Fruit fly (Drosophila melanogaster) whole organism, embryonic: Measurements from ENCODE around the gene GILT3.
A peak's percentile ranks its signal among the peaks of the same experiment; 100 is the strongest.

Experiments used
- Aef1 ChIP-seq: fragments of 200-800 bp; sonication (Bioruptor generic); IDR thresholded peaks from 3 replicates; pipeline ENCODE4 v1.3.6; 2022; ENCODE audit warnings: missing biosample characterization, missing genetic modification characterization
- B-H2 ChIP-seq: fragments of 200-800 bp; sonication (Bioruptor generic); optimal IDR thresholded peaks from 2 replicates; lab custom pipeline; 2018; ENCODE audit warnings: missing biosample characterization, mild to moderate bottlenecking, missing genetic modification characterization
- Bteb2 ChIP-seq: fragments of 200-800 bp; sonication (Bioruptor generic); optimal IDR thresholded peaks from 2 replicates; lab custom pipeline; 2016; ENCODE audit warnings: missing biosample characterization, missing genetic modification characterization
- CG10959 ChIP-seq: fragments of 200-800 bp; sonication (Bioruptor generic); IDR thresholded peaks from 2 replicates; pipeline ENCODE4 v1.3.6; 2022; ENCODE audit warnings: missing biosample characterization, missing genetic modification characterization
- CG11093 ChIP-seq: fragments of 200-800 bp; sonication (Bioruptor generic); IDR thresholded peaks from 3 replicates; pipeline ENCODE4 v1.3.6; 2022; ENCODE audit warnings: missing biosample characterization, missing genetic modification characterization
- CG11695 ChIP-seq: fragments of 200-800 bp; sonication (Bioruptor generic); IDR thresholded peaks from 3 replicates; pipeline ENCODE4 v1.3.6; 2022; ENCODE audit warnings: missing biosample characterization, missing genetic modification characterization
- CG16813 ChIP-seq: fragments of 200-800 bp; sonication (Bioruptor generic); IDR thresholded peaks from 3 replicates; pipeline ENCODE4 v1.3.6; 2022; ENCODE audit warnings: missing biosample characterization, missing genetic modification characterization; ENCODE audit not compliant: partially characterized antibody
- CG16815 ChIP-seq: fragments of 200-800 bp; sonication (Bioruptor generic); optimal IDR thresholded peaks from 3 replicates; lab custom pipeline; 2017; ENCODE audit warnings: missing biosample characterization, mild to moderate bottlenecking, missing genetic modification characterization
- CG17328 ChIP-seq: fragments of 200-800 bp; sonication (Bioruptor generic); IDR thresholded peaks from 2 replicates; pipeline ENCODE4 v1.3.6; 2022; ENCODE audit warnings: missing biosample characterization, missing genetic modification characterization
- CG17568 ChIP-seq: fragments of 200-800 bp; sonication (Bioruptor generic); optimal IDR thresholded peaks from 2 replicates; lab custom pipeline; 2018; ENCODE audit warnings: missing biosample characterization, mild to moderate bottlenecking, missing genetic modification characterization, moderate library complexity
- CG18764 ChIP-seq: fragments of 200-800 bp; sonication (Bioruptor generic); optimal IDR thresholded peaks from 3 replicates; lab custom pipeline; 2016; ENCODE audit warnings: missing biosample characterization, missing genetic modification characterization
- CG30431 ChIP-seq: fragments of 200-800 bp; sonication (Bioruptor generic); optimal IDR thresholded peaks from 2 replicates; lab custom pipeline; 2017; ENCODE audit warnings: missing biosample characterization, missing genetic modification characterization
- CG3065 ChIP-seq: fragments of 200-800 bp; sonication (Bioruptor generic); optimal IDR thresholded peaks from 2 replicates; lab custom pipeline; 2016; ENCODE audit warnings: missing biosample characterization, missing genetic modification characterization
- CG31441 ChIP-seq: fragments of 200-800 bp; sonication (Bioruptor generic); IDR thresholded peaks from 2 replicates; pipeline ENCODE4 v1.3.6; 2022; ENCODE audit warnings: missing biosample characterization, missing genetic modification characterization
- CG32767 ChIP-seq: fragments of 200-800 bp; sonication (Bioruptor generic); IDR thresholded peaks from 2 replicates; pipeline ENCODE4 v1.3.6; 2022; ENCODE audit warnings: missing biosample characterization, missing genetic modification characterization
- CG32772 ChIP-seq: fragments of 200-800 bp; sonication (Bioruptor generic); IDR thresholded peaks from 2 replicates; pipeline ENCODE4 v1.3.6; 2022; ENCODE audit warnings: missing biosample characterization, missing genetic modification characterization
- CG43689 ChIP-seq: fragments of 200-800 bp; sonication (Bioruptor generic); IDR thresholded peaks from 2 replicates; pipeline ENCODE4 v1.3.6; 2022; ENCODE audit warnings: missing biosample characterization, missing genetic modification characterization
- CG5180 ChIP-seq: fragments of 200-800 bp; sonication (Bioruptor generic); optimal IDR thresholded peaks from 3 replicates; lab custom pipeline; 2017; ENCODE audit warnings: missing biosample characterization, missing genetic modification characterization, mild to moderate bottlenecking, moderate library complexity, missing genetic modification reagents
- CG7372 ChIP-seq: fragments of 200-800 bp; sonication (Bioruptor generic); IDR thresholded peaks from 2 replicates; pipeline ENCODE4 v1.3.6; 2022; ENCODE audit warnings: missing biosample characterization, missing genetic modification characterization
- CG7745 ChIP-seq: fragments of 200-800 bp; sonication (Bioruptor generic); optimal IDR thresholded peaks from 2 replicates; lab custom pipeline; 2018; ENCODE audit warnings: missing biosample characterization, mild to moderate bottlenecking, missing genetic modification characterization, moderate library complexity
- CoRest ChIP-seq: fragments of 200-800 bp; sonication (Bioruptor generic); optimal IDR thresholded peaks from 3 replicates; lab custom pipeline; 2018; ENCODE audit warnings: missing biosample characterization, mild to moderate bottlenecking, missing genetic modification characterization, moderate library complexity
- E2f1 ChIP-seq: fragments of 200-800 bp; sonication (Bioruptor generic); IDR thresholded peaks from 2 replicates; pipeline ENCODE4 v1.3.6; 2022; ENCODE audit warnings: missing biosample characterization, missing genetic modification characterization
- Elba2 ChIP-seq: fragments of 200-800 bp; sonication (Bioruptor generic); optimal IDR thresholded peaks from 3 replicates; lab custom pipeline; 2016; ENCODE audit warnings: missing biosample characterization, missing genetic modification characterization
- Fer1 ChIP-seq: fragments of 200-800 bp; sonication (Bioruptor generic); optimal IDR thresholded peaks from 2 replicates; lab custom pipeline; 2017; ENCODE audit warnings: missing biosample characterization, mild to moderate bottlenecking, missing genetic modification characterization
- Fer2 ChIP-seq: fragments of 200-800 bp; sonication (Bioruptor generic); optimal IDR thresholded peaks from 2 replicates; lab custom pipeline; 2018; ENCODE audit warnings: missing biosample characterization, mild to moderate bottlenecking, missing genetic modification characterization, moderate library complexity
- Gsc ChIP-seq: fragments of 200-800 bp; sonication (Bioruptor generic); IDR thresholded peaks from 2 replicates; pipeline ENCODE4 v1.3.6; 2022; ENCODE audit warnings: missing biosample characterization, missing genetic modification characterization
- HLHmδ ChIP-seq: fragments of 200-800 bp; sonication (Bioruptor generic); optimal IDR thresholded peaks from 2 replicates; lab custom pipeline; 2018; ENCODE audit warnings: missing biosample characterization, mild to moderate bottlenecking, missing genetic modification characterization, moderate library complexity
- Hr39 ChIP-seq: fragments of >200 bp; optimal IDR thresholded peaks from 2 replicates; lab custom pipeline; 2017
- Hsf ChIP-seq: fragments of 200-800 bp; sonication (Bioruptor generic); optimal IDR thresholded peaks from 3 replicates; lab custom pipeline; 2016; ENCODE audit warnings: missing biosample characterization, missing genetic modification characterization
- Jarid2 ChIP-seq: fragments of 200-800 bp; sonication (Bioruptor generic); optimal IDR thresholded peaks from 3 replicates; lab custom pipeline; 2017; ENCODE audit warnings: mild to moderate bottlenecking, missing biosample characterization, missing genetic modification reagents, missing genetic modification characterization
- Kr ChIP-seq: fragments of 200-800 bp; sonication (Bioruptor generic); optimal IDR thresholded peaks from 2 replicates; lab custom pipeline; 2017; ENCODE audit warnings: missing biosample characterization, mild to moderate bottlenecking, missing genetic modification characterization
- Meics ChIP-seq: fragments of 200-800 bp; sonication (Bioruptor generic); optimal IDR thresholded peaks from 2 replicates; lab custom pipeline; 2017; ENCODE audit warnings: missing biosample characterization, mild to moderate bottlenecking, missing genetic modification characterization
- Pdp1 ChIP-seq, 2 experiments: fragments of 200-800 bp; sonication (Bioruptor generic); optimal IDR thresholded peaks; 3 replicates each; lab custom pipeline; 2016; ENCODE audit warnings: missing biosample characterization in 2 of 2, missing genetic modification characterization in 2 of 2, mild to moderate bottlenecking in 1 of 2, moderate library complexity in 1 of 2
- Ptx1 ChIP-seq: fragments of 200-800 bp; sonication (Bioruptor generic); IDR thresholded peaks from 2 replicates; pipeline ENCODE4 v1.3.6; 2022; ENCODE audit warnings: missing biosample characterization, missing genetic modification characterization
- Spps ChIP-seq: fragments of 200-800 bp; sonication (Bioruptor generic); optimal IDR thresholded peaks from 2 replicates; lab custom pipeline; 2018; ENCODE audit warnings: missing biosample characterization, mild to moderate bottlenecking, missing genetic modification characterization
- TFAM ChIP-seq: fragments of 200-800 bp; sonication (Bioruptor generic); optimal IDR thresholded peaks from 2 replicates; lab custom pipeline; 2017; ENCODE audit warnings: missing biosample characterization, missing genetic modification characterization, inconsistent platforms
- Xrp1 ChIP-seq: fragments of 200-800 bp; sonication (Bioruptor generic); IDR thresholded peaks from 2 replicates; pipeline ENCODE4 v1.3.6; 2022; ENCODE audit warnings: missing biosample characterization, missing genetic modification characterization
- abd-A ChIP-seq: fragments of 200-800 bp; sonication (Bioruptor generic); optimal IDR thresholded peaks from 3 replicates; lab custom pipeline; 2019; ENCODE audit warnings: missing biosample characterization, mild to moderate bottlenecking, missing genetic modification characterization, moderate library complexity
- dmrt11E ChIP-seq: fragments of 200-800 bp; sonication (Bioruptor generic); optimal IDR thresholded peaks from 3 replicates; lab custom pipeline; 2018; ENCODE audit warnings: missing biosample characterization, mild to moderate bottlenecking, missing genetic modification characterization, moderate library complexity
- fd64A ChIP-seq: fragments of 200-800 bp; sonication (Bioruptor generic); optimal IDR thresholded peaks from 3 replicates; lab custom pipeline; 2018; ENCODE audit warnings: missing biosample characterization, mild to moderate bottlenecking, missing genetic modification characterization
- hth ChIP-seq: fragments of >200 bp; optimal IDR thresholded peaks from 2 replicates; lab custom pipeline; 2017; ENCODE audit warnings: inconsistent platforms
- insv ChIP-seq, 2 experiments: fragments of 200-800 bp; sonication (Bioruptor generic); optimal IDR thresholded peaks; 3 replicates each; lab custom pipeline; 2016 to 2018; ENCODE audit warnings: missing biosample characterization in 2 of 2, missing genetic modification characterization in 2 of 2
- nerfin-2 ChIP-seq: fragments of 200-800 bp; sonication (Bioruptor generic); IDR thresholded peaks from 2 replicates; pipeline ENCODE4 v1.3.6; 2022; ENCODE audit warnings: missing biosample characterization, missing genetic modification characterization; ENCODE audit not compliant: partially characterized antibody
- nom ChIP-seq: fragments of 200-800 bp; sonication (Bioruptor generic); optimal IDR thresholded peaks from 2 replicates; lab custom pipeline; 2017; ENCODE audit warnings: missing biosample characterization, missing genetic modification characterization, mild to moderate bottlenecking, moderate library complexity, missing genetic modification reagents
- p53 ChIP-seq: fragments of 200-800 bp; sonication (Bioruptor generic); optimal IDR thresholded peaks from 2 replicates; lab custom pipeline; 2016; ENCODE audit warnings: missing biosample characterization, missing genetic modification characterization
- pan ChIP-seq, 4 experiments: fragments of >200 bp in 3 of 4; fragments of 200-800 bp in 1 of 4; sonication (Bioruptor generic) in 1 of 4; optimal IDR thresholded peaks in 3 of 4; IDR thresholded peaks in 1 of 4; 2 replicates each; pipeline versions ENCODE4 v1.3.6 to Lab custom; 2017 to 2022; ENCODE audit warnings: missing biosample characterization in 2 of 4, missing genetic modification characterization in 2 of 4, mixed read lengths in 1 of 4
- pho ChIP-seq: fragments of 200-800 bp; sonication (Bioruptor generic); optimal IDR thresholded peaks from 2 replicates; lab custom pipeline; 2016; ENCODE audit warnings: missing biosample characterization, missing genetic modification characterization
- prd ChIP-seq, 3 experiments: fragments of >200 bp in 2 of 3; fragments of 200-800 bp in 1 of 3; sonication (Bioruptor generic) in 1 of 3; optimal IDR thresholded peaks in 2 of 3; IDR thresholded peaks in 1 of 3; 2 replicates in 2 of 3; 3 replicates in 1 of 3; pipeline versions ENCODE4 v1.3.6 to Lab custom; 2017 to 2022; ENCODE audit warnings: missing biosample characterization in 1 of 3, missing genetic modification characterization in 1 of 3
- row ChIP-seq: fragments of 200-800 bp; sonication (Bioruptor generic); IDR thresholded peaks from 3 replicates; pipeline ENCODE4 v1.3.6; 2022; ENCODE audit warnings: missing biosample characterization, missing genetic modification characterization
- scrt ChIP-seq: fragments of 200-800 bp; sonication (Bioruptor generic); optimal IDR thresholded peaks from 2 replicates; lab custom pipeline; 2018; ENCODE audit warnings: missing biosample characterization, mild to moderate bottlenecking, missing genetic modification characterization, moderate library complexity
- slp2 ChIP-seq: fragments of 200-800 bp; sonication (Bioruptor generic); optimal IDR thresholded peaks from 2 replicates; lab custom pipeline; 2016; ENCODE audit warnings: missing biosample characterization, missing genetic modification characterization

Gene GILT3

DNA sequence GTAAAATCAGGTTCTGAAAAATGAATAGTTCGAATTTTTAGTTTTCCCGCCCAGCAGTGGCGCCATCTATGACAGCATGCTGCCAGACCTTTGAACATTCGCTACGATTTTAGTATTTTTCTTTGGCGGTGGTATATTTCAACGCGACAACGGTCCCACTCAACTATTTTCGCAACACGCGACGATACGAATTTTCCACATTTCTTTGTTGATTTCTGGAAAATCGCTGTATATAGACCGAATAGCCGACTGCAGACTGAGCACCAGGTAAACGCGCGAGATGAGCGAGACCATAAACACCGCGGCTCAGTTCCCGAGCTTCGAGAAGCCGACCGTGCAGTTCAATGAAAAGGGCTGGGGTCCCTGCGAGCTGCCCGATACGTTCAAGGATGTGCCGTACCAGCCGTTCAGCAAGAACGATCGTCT is 2.8 kb downstream of the GILT3 start, which contains the start of gene eIF3d1 (continued):
- no peak for TF ChIP-seq CG10959
- TF ChIP-seq pan (optimal IDR thresholded peaks at IDR 0.05; lab: Kevin White, UChicago) = no peak
- no peak for TF ChIP-seq pan (GFP tag; optimal IDR thresholded peaks at IDR 0.05 in 1 of 2, IDR thresholded peaks at IDR 0.05 in 1 of 2)
- no peak for TF ChIP-seq Meics
- peak; percentile 52; the same call in 1 of the 2 replicates for TF ChIP-seq E2f1 (GFP tag; lab: Robert Waterston, UW)
- no peak for TF ChIP-seq Aef1
- TF ChIP-seq HLHmδ (GFP tag; lab: Kevin White, UChicago) = no peak
- 0 out of 2 replicates have a peak, but pooled peaks have one; percentile 17 for TF ChIP-seq CG32767
- TF ChIP-seq CG11093 (GFP tag; lab: Robert Waterston, UW) = no peak
- TF ChIP-seq abd-A = no peak
- no peak for TF ChIP-seq CG31441
- TF ChIP-seq CG16813 (GFP tag; lab: Robert Waterston, UW) = 0 out of 3 replicates have a peak, but pooled peaks have one; percentile 34
- TF ChIP-seq prd (optimal IDR thresholded peaks at IDR 0.05; lab: Kevin White, UChicago) = no peak
- TF ChIP-seq prd (GFP tag; IDR thresholded peaks at IDR 0.05; lab: Robert Waterston, UW) = no peak
- no peak for TF ChIP-seq pho (GFP tag; lab: Kevin White, UChicago)
- no peak for TF ChIP-seq insv (GFP tag; optimal IDR thresholded peaks at IDR 0.05; lab: Kevin White, UChicago)
- TF ChIP-seq CG16815 (GFP tag; lab: Kevin White, UChicago) = no peak
- TF ChIP-seq CG11695 = no peak
- no peak for TF ChIP-seq Elba2 (GFP tag; lab: Kevin White, UChicago)
- no peak for TF ChIP-seq CG17568 (GFP tag; lab: Kevin White, UChicago)
- TF ChIP-seq Bteb2 (GFP tag; lab: Kevin White, UChicago) = no peak
- no peak for TF ChIP-seq row (GFP tag; lab: Robert Waterston, UW)
- TF ChIP-seq Ptx1 (GFP tag; lab: Robert Waterston, UW) = 0 out of 2 replicates have a peak, but pooled peaks have one; percentile 17
- no peak for TF ChIP-seq B-H2 (GFP tag; lab: Kevin White, UChicago)
- TF ChIP-seq Hr39 (lab: Kevin White, UChicago) = no peak
- no peak for TF ChIP-seq TFAM (GFP tag; lab: Kevin White, UChicago)
- no peak for TF ChIP-seq slp2 (GFP tag; lab: Kevin White, UChicago)
- no peak for TF ChIP-seq Fer2
- no peak for TF ChIP-seq CG17328 (GFP tag; lab: Robert Waterston, UW)
- TF ChIP-seq CG30431 (GFP tag; lab: Kevin White, UChicago) = no peak
- TF ChIP-seq CG5180 (GFP tag; lab: Kevin White, UChicago) = no peak
- TF ChIP-seq p53 = no peak
- TF ChIP-seq CoRest (tag; lab: Kevin White, UChicago) = peak; percentile 53
- peak; percentile 49 for TF ChIP-seq Hsf (GFP tag; lab: Kevin White, UChicago)
- no peak for TF ChIP-seq CG7372 (GFP tag; lab: Robert Waterston, UW)
- TF ChIP-seq Gsc (GFP tag; lab: Robert Waterston, UW) = no peak
- no peak for TF ChIP-seq Jarid2 (GFP tag; lab: Kevin White, UChicago)
- TF ChIP-seq hth = no peak
- TF ChIP-seq nom = no peak
- no peak for TF ChIP-seq nerfin-2
- no peak for TF ChIP-seq Spps (tag; lab: Kevin White, UChicago)
- TF ChIP-seq scrt (GFP tag; lab: Kevin White, UChicago) = no peak
- no peak for TF ChIP-seq Fer1
- no peak for TF ChIP-seq Pdp1 (GFP tag; optimal IDR thresholded peaks at IDR 0.05; lab: Kevin White, UChicago)
- TF ChIP-seq CG7745 (tag; lab: Kevin White, UChicago) = no peak
- no peak for TF ChIP-seq Xrp1 (GFP tag; lab: Robert Waterston, UW)
- peak; percentile 10 for TF ChIP-seq CG18764
- no peak for TF ChIP-seq CG3065
- TF ChIP-seq Kr (GFP tag; lab: Kevin White, UChicago) = no peak
- TF ChIP-seq dmrt11E (tag; lab: Kevin White, UChicago) = peak; percentile 16
- no peak for TF ChIP-seq CG43689 (GFP tag; lab: Robert Waterston, UW)
- no peak for TF ChIP-seq CG32772 (GFP tag; lab: Robert Waterston, UW)
- TF ChIP-seq fd64A = no peak
